Fruit fly (Drosophila melanogaster): ENCODE data around the gene CG34367.
A peak's percentile ranks its signal among the peaks of the same experiment; 100 is the strongest.

The CG34367 gene

dm6 chr2L:10334854-10335277, 18.8 kb downstream of the CG34367 start (continued):
- TF ChIP-seq nerfin-1 (tag; optimal IDR thresholded peaks at IDR 0.05) (peak; percentile 66), PHDP (tag; optimal IDR thresholded peaks at IDR 0.05) (peak; percentile 65), dpn (GFP tag; optimal IDR thresholded peaks at IDR 0.05) (peak; percentile 44 to 62), CG14441 (GFP tag; IDR thresholded peaks at IDR 0.05) (peak; percentile 51; the same call in 1 of the 2 replicates), lilli (GFP tag; optimal IDR thresholded peaks at IDR 0.05) (peak; percentile 51), Sin3A (optimal IDR thresholded peaks at IDR 0.05) (no peak), CG9437 (GFP tag; optimal IDR thresholded peaks at IDR 0.05) (no peak), CG12391 (tag; optimal IDR thresholded peaks at IDR 0.05) (peak; percentile 46), sob (GFP tag; IDR thresholded peaks at IDR 0.05) (peak; percentile 72; the same call in 1 of the 2 replicates), dysf (GFP tag; IDR thresholded peaks at IDR 0.05) (no peak; the same call in 2 of the 3 replicates), Nf-YB (GFP tag; optimal IDR thresholded peaks at IDR 0.05) (peak; percentile 52), Taf1 (GFP tag; IDR thresholded peaks at IDR 0.05) (0 out of 2 replicates have a peak, but pooled peaks have one; percentile 24), CG2116 (GFP tag; optimal IDR thresholded peaks at IDR 0.05) (no peak), Kr (GFP tag; optimal IDR thresholded peaks at IDR 0.05) (no peak), CG6254 (GFP tag; optimal IDR thresholded peaks at IDR 0.05) (peak; percentile 75), GATAe (GFP tag; conservative IDR thresholded peaks at IDR 0.05) (peak; percentile 93), HmgZ (tag; optimal IDR thresholded peaks at IDR 0.05) (peak; percentile 92), klu (GFP tag; IDR thresholded peaks at IDR 0.05) (no peak), CG9876 (GFP tag; optimal IDR thresholded peaks at IDR 0.05) (no peak), HLH4C (GFP tag; IDR thresholded peaks at IDR 0.05; ENCODE audit: partially characterized antibody) (no peak), NFAT (GFP tag; IDR thresholded peaks at IDR 0.05) (peak; percentile 70; the same call in 1 of the 2 replicates), CG14965 (GFP tag; optimal IDR thresholded peaks at IDR 0.05; ENCODE audit: borderline replicate concordance) (no peak), Ets65A (GFP tag) (no peak), Ravus (GFP tag; IDR thresholded peaks at IDR 0.05) (no peak), CG13123 (GFP tag; optimal IDR thresholded peaks at IDR 0.05) (peak; percentile 30), D (optimal IDR thresholded peaks at IDR 0.05) (peak; percentile 92), D (GFP tag; optimal IDR thresholded peaks at IDR 0.05) (peak; percentile 31), ham (GFP tag; IDR thresholded peaks at IDR 0.05) (no peak), Side (GFP tag; optimal IDR thresholded peaks at IDR 0.05) (peak; percentile 67), CG10462 (GFP tag; optimal IDR thresholded peaks at IDR 0.05) (no peak), ci (GFP tag; IDR thresholded peaks at IDR 0.05) (no peak; the same call in 2 of the 3 replicates), CG16863 (GFP tag; optimal IDR thresholded peaks at IDR 0.05) (peak; percentile 15), CG7357 (GFP tag; IDR thresholded peaks at IDR 0.05) (no peak), CG13424 (tag; optimal IDR thresholded peaks at IDR 0.05) (peak; percentile 56), CG13775 (GFP tag; optimal IDR thresholded peaks at IDR 0.05) (peak; percentile 50), CG17612 (GFP tag; IDR thresholded peaks at IDR 0.05) (no peak), CG9727 (GFP tag; optimal IDR thresholded peaks at IDR 0.05) (peak; percentile 57), CoRest (tag; optimal IDR thresholded peaks at IDR 0.05) (peak; percentile 10), CTCF (GFP tag; optimal IDR thresholded peaks at IDR 0.05) (peak; percentile 26), CG8388 (GFP tag; optimal IDR thresholded peaks at IDR 0.05) (peak; percentile 48), CG8089 (GFP tag; optimal IDR thresholded peaks at IDR 0.05) (peak; percentile 55), ftz-f1 (GFP tag; optimal IDR thresholded peaks at IDR 0.05) (peak; percentile 83), CG11696 (GFP tag; IDR thresholded peaks at IDR 0.05) (peak; percentile 97), pzg (GFP tag; optimal IDR thresholded peaks at IDR 0.05) (peak; percentile 58), repo (GFP tag; optimal IDR thresholded peaks at IDR 0.05) (peak; percentile 23), Hey (tag; optimal IDR thresholded peaks at IDR 0.05) (no peak), CG1602 (GFP tag; optimal IDR thresholded peaks at IDR 0.05) (no peak), kay (GFP tag; optimal IDR thresholded peaks at IDR 0.05) (peak; percentile 90), sens-2 (GFP tag; IDR thresholded peaks at IDR 0.05) (no peak), CG12219 (GFP tag; optimal IDR thresholded peaks at IDR 0.05) (peak; percentile 75), psq (GFP tag; optimal IDR thresholded peaks at IDR 0.05) (no peak), CG9797 (GFP tag; optimal IDR thresholded peaks at IDR 0.05) (peak; percentile 35), gsb-n (tag; optimal IDR thresholded peaks at IDR 0.05) (peak; percentile 59)

All from whole organism, embryonic.